Fruit fly (Drosophila melanogaster): Measurements from ENCODE around the gene CG9705.
A peak's percentile ranks its signal among the peaks of the same experiment; 100 is the strongest.

CG9705 gene

DNA sequence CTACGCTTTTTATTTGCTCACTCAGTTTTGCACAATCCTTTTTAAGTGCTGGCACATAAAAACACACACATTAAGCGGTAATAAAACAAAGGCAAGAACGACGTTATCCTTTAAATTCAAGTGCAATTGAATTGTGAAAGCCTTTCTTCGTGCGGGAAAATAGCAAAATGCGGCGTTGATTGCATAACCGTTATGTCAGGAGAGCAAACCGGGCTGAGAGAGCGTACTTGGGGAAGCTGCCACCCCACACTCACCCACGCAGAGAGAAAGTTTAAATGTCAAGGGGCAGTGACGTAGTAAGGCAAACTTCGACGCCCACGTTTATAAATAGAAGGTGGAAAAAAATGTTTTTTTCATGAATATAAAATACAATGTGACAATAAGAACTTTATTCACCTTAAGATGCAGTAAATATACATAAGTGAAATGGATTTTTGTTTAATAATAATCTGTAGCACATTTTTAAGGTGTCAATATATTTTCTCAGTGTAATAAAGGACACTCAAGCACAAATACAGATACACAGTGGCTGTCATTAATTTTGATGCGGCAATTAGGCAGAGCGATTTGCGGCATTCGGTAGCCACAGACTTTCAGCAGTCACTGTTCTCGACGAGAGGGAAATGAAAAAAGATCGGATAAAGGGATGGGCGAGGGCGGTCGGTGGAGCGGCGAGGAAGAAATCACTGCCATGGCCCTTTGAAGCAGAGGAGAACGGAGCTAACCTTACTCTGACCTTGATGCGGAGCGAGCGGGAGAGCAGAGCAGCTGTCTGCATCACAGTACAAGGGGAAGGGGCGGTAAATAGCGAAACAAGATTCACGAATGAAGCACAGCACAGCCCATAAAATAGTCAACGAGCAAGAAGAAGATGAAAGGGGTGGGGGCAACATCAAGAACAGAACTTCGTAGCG lies 26.2 kb downstream of the CG9705 start (continued):
- TF ChIP-seq CG34422 (GFP tag; IDR thresholded peaks at IDR 0.05) (0 out of 3 replicates have a peak, but pooled peaks have one; percentile 18), CG12659 (GFP tag; optimal IDR thresholded peaks at IDR 0.05) (peak; percentile 12), inv (GFP tag; IDR thresholded peaks at IDR 0.05; ENCODE audit: partially characterized antibody) (no peak), ash1 (GFP tag; optimal IDR thresholded peaks at IDR 0.05) (no peak), CG1832 (GFP tag; optimal IDR thresholded peaks at IDR 0.05) (no peak), run (tag; optimal IDR thresholded peaks at IDR 0.05) (no peak), ssp (GFP tag; IDR thresholded peaks at IDR 0.05) (no peak), Xrp1 (GFP tag; IDR thresholded peaks at IDR 0.05) (peak; percentile 60; the same call in 1 of the 2 replicates), emc (GFP tag; optimal IDR thresholded peaks at IDR 0.05) (no peak), lbe (GFP tag; optimal IDR thresholded peaks at IDR 0.05) (no peak), CG2678 (tag; optimal IDR thresholded peaks at IDR 0.05) (peak; percentile 73), CG12236 (GFP tag; optimal IDR thresholded peaks at IDR 0.05) (no peak), CG17328 (GFP tag; IDR thresholded peaks at IDR 0.05) (peak; percentile 42; the same call in 1 of the 2 replicates), Mrtf (GFP tag; IDR thresholded peaks at IDR 0.05) (no peak), Sry-δ (GFP tag; optimal IDR thresholded peaks at IDR 0.05) (no peak), org-1 (GFP tag; optimal IDR thresholded peaks at IDR 0.05) (peak; percentile 4), dpn (GFP tag; optimal IDR thresholded peaks at IDR 0.05) (peak in 1 of 2 experiments; percentile 19), ap (GFP tag; IDR thresholded peaks at IDR 0.05) (no peak), chif (GFP tag; optimal IDR thresholded peaks at IDR 0.05) (peak in 1 of 2 experiments; percentile 26), pum (GFP tag; optimal IDR thresholded peaks at IDR 0.05) (peak; percentile 47), CG14014 (GFP tag; IDR thresholded peaks at IDR 0.05) (peak; percentile 62; the same call in 1 of the 2 replicates), corto (GFP tag; optimal IDR thresholded peaks at IDR 0.05) (no peak), CkIIα-i1 (GFP tag; IDR thresholded peaks at IDR 0.05) (no peak), YL-1 (GFP tag; optimal IDR thresholded peaks at IDR 0.05) (no peak), Spps (tag; optimal IDR thresholded peaks at IDR 0.05) (no peak), br (optimal IDR thresholded peaks at IDR 0.05) (no peak), scrt (GFP tag; optimal IDR thresholded peaks at IDR 0.05) (peak; percentile 52), CG13624 (GFP tag; optimal IDR thresholded peaks at IDR 0.05) (peak; percentile 61), dan (GFP tag; IDR thresholded peaks at IDR 0.05) (no peak), D19A (tag; optimal IDR thresholded peaks at IDR 0.05) (peak; percentile 60), caup (GFP tag; optimal IDR thresholded peaks at IDR 0.05; ENCODE audit: severe bottlenecking) (peak; percentile 32), Myb (GFP tag; optimal IDR thresholded peaks at IDR 0.05) (no peak), Sry-β (GFP tag; optimal IDR thresholded peaks at IDR 0.05) (no peak), lov (optimal IDR thresholded peaks at IDR 0.05) (no peak), lov (GFP tag; IDR thresholded peaks at IDR 0.05) (no peak)

dm6 chr3L:16806823-16807325 lies 27.0 kb downstream of the CG9705 start:
- TF ChIP-seq ems (GFP tag; optimal IDR thresholded peaks at IDR 0.05) = no peak
- peak; percentile 71 for TF ChIP-seq Hr3 (GFP tag; optimal IDR thresholded peaks at IDR 0.05)
- no peak for TF ChIP-seq ato (GFP tag; IDR thresholded peaks at IDR 0.05; ENCODE audit: partially characterized antibody)
- TF ChIP-seq so (GFP tag; IDR thresholded peaks at IDR 0.05) = no peak
- peak; percentile 54 for TF ChIP-seq Ada2b (GFP tag; IDR thresholded peaks at IDR 0.05)
- TF ChIP-seq CG18619 (GFP tag; optimal IDR thresholded peaks at IDR 0.05) = peak; percentile 81
- TF ChIP-seq prd (optimal IDR thresholded peaks at IDR 0.05) = no peak
- TF ChIP-seq prd (GFP tag; IDR thresholded peaks at IDR 0.05) = peak; percentile 59; the same call in 1 of the 3 replicates
- no peak for TF ChIP-seq CG17186 (GFP tag; optimal IDR thresholded peaks at IDR 0.05)
- TF ChIP-seq CG4328 (GFP tag; optimal IDR thresholded peaks at IDR 0.05) = no peak
- no peak for TF ChIP-seq fd102C (GFP tag; optimal IDR thresholded peaks at IDR 0.05)
- peak; percentile 34 for TF ChIP-seq sqz (GFP tag; optimal IDR thresholded peaks at IDR 0.05)
- peak; percentile 84 for TF ChIP-seq CG11696 (GFP tag; IDR thresholded peaks at IDR 0.05)
- TF ChIP-seq rib (GFP tag; IDR thresholded peaks at IDR 0.05) = no peak
- peak; percentile 39 for TF ChIP-seq CG30020 (tag; optimal IDR thresholded peaks at IDR 0.05)
- TF ChIP-seq Myb (GFP tag; optimal IDR thresholded peaks at IDR 0.05) = no peak
- TF ChIP-seq crp (GFP tag; optimal IDR thresholded peaks at IDR 0.05) = peak in 1 of 2 experiments; percentile 10

Data from whole organism, embryonic.